Worm (Caenorhabditis elegans): Measurements from ENCODE around the gene glb-4.

The glb-4 gene

ce11 chrII:11129517-11129916, 18.5 kb upstream of the glb-4 start, which contains the start of gene F40F8.12:
TSS of gene F40F8.12 (plus strand) at chrII:11129817.
- TF ChIP-seq lin-13 (GFP tag; optimal IDR thresholded peaks at IDR 0.05) (no peak), nhr-12 (tag; optimal IDR thresholded peaks at IDR 0.05) (no peak), nhr-6 (tag; optimal IDR thresholded peaks at IDR 0.05) (no peak), egl-27 (tag; optimal IDR thresholded peaks at IDR 0.05) (no peak), mdl-1 (tag; optimal IDR thresholded peaks at IDR 0.05) (no peak), C34F6.9 (tag; optimal IDR thresholded peaks at IDR 0.05) (no peak), nhr-77 (tag; optimal IDR thresholded peaks at IDR 0.05) (no peak)

- no peak for TF ChIP-seq nhr-21 (tag; optimal IDR thresholded peaks at IDR 0.05)
- no peak for TF ChIP-seq elt-3 (tag; optimal IDR thresholded peaks at IDR 0.05)
- no peak for TF ChIP-seq peb-1 (tag; optimal IDR thresholded peaks at IDR 0.05)
- TF ChIP-seq C34F6.9 (tag; optimal IDR thresholded peaks at IDR 0.05) = no peak
- TF ChIP-seq nhr-25 (tag; optimal IDR thresholded peaks at IDR 0.05) = no peak
- no peak for TF ChIP-seq mab-5 (tag; optimal IDR thresholded peaks at IDR 0.05)
- TF ChIP-seq ama-1 (optimal IDR thresholded peaks at IDR 0.05) = no peak
- TF ChIP-seq snpc-4 (tag; optimal IDR thresholded peaks at IDR 0.05) = no peak
- TF ChIP-seq sma-9 (GFP tag; optimal IDR thresholded peaks at IDR 0.05) = no peak
- TF ChIP-seq sma-9 (tag; optimal IDR thresholded peaks at IDR 0.05) = no peak
- no peak for TF ChIP-seq nhr-129 (tag; optimal IDR thresholded peaks at IDR 0.05)
- no peak for TF ChIP-seq nhr-23 (tag; optimal IDR thresholded peaks at IDR 0.05)
- TF ChIP-seq lin-13 (GFP tag; optimal IDR thresholded peaks at IDR 0.05) = no peak
- no peak for TF ChIP-seq elt-1 (tag; optimal IDR thresholded peaks at IDR 0.05)
- no peak for TF ChIP-seq aly-2 (tag; optimal IDR thresholded peaks at IDR 0.05)
- TF ChIP-seq nhr-12 (tag; optimal IDR thresholded peaks at IDR 0.05) = no peak
- no peak for TF ChIP-seq nhr-10 (tag; optimal IDR thresholded peaks at IDR 0.05)
Measured at ce11 chrII:11128989-11129388, 18.0 kb upstream of the glb-4 start, which contains the start of gene F40F8.3. TSS of gene F40F8.3 (plus strand) at chrII:11129289.

ce11 chrII:11127364-11127763, 16.4 kb upstream of the glb-4 start, which contains the start of gene F40F8.1:
TSS of gene F40F8.1 (plus strand) at chrII:11127664.
- TF ChIP-seq nhr-12 (tag; optimal IDR thresholded peaks at IDR 0.05) (no peak), mbf-1 (tag; optimal IDR thresholded peaks at IDR 0.05) (no peak), nhr-237 (tag; optimal IDR thresholded peaks at IDR 0.05) (no peak), lin-11 (tag; optimal IDR thresholded peaks at IDR 0.05) (no peak), mab-5 (tag; optimal IDR thresholded peaks at IDR 0.05) (no peak)

- no peak for TF ChIP-seq nhr-10 (tag; optimal IDR thresholded peaks at IDR 0.05)
- TF ChIP-seq F13H6.1 (tag; optimal IDR thresholded peaks at IDR 0.05) = peak; percentile 40
- no peak for TF ChIP-seq lin-39 (tag; optimal IDR thresholded peaks at IDR 0.05)
- TF ChIP-seq alr-1 (tag; optimal IDR thresholded peaks at IDR 0.05) = no peak
- TF ChIP-seq nhr-237 (tag; optimal IDR thresholded peaks at IDR 0.05) = no peak
- TF ChIP-seq ztf-11 (tag; optimal IDR thresholded peaks at IDR 0.05) = no peak
- TF ChIP-seq nhr-129 (tag; optimal IDR thresholded peaks at IDR 0.05) = peak; percentile 53
- TF ChIP-seq nhr-12 (tag; optimal IDR thresholded peaks at IDR 0.05) = no peak
- TF ChIP-seq aly-2 (tag; optimal IDR thresholded peaks at IDR 0.05) = no peak
- no peak for TF ChIP-seq sem-4 (tag; optimal IDR thresholded peaks at IDR 0.05)
- no peak for TF ChIP-seq Y55F3AM.14 (GFP tag; optimal IDR thresholded peaks at IDR 0.05)
- TF ChIP-seq mdl-1 (tag; optimal IDR thresholded peaks at IDR 0.05) = no peak
- no peak for TF ChIP-seq sma-9 (GFP tag; optimal IDR thresholded peaks at IDR 0.05)
- no peak for TF ChIP-seq sma-9 (tag; optimal IDR thresholded peaks at IDR 0.05)
- no peak for TF ChIP-seq mab-5 (tag; optimal IDR thresholded peaks at IDR 0.05)
- no peak for TF ChIP-seq nhr-6 (tag; optimal IDR thresholded peaks at IDR 0.05)
- TF ChIP-seq unc-62 (GFP tag; optimal IDR thresholded peaks at IDR 0.05) = no peak
- TF ChIP-seq zag-1 (tag; optimal IDR thresholded peaks at IDR 0.05) = no peak
- peak; percentile 75 for TF ChIP-seq C34F6.9 (tag; optimal IDR thresholded peaks at IDR 0.05)
- TF ChIP-seq unc-55 (GFP tag; optimal IDR thresholded peaks at IDR 0.05) = peak; percentile 84
- TF ChIP-seq ama-1 (optimal IDR thresholded peaks at IDR 0.05) = no peak
- TF ChIP-seq lsy-2 (tag; optimal IDR thresholded peaks at IDR 0.05) = peak; percentile 80 to 98
- peak; percentile 56 for TF ChIP-seq snpc-4 (tag; optimal IDR thresholded peaks at IDR 0.05)
- TF ChIP-seq ceh-16 (tag; optimal IDR thresholded peaks at IDR 0.05) = no peak
- peak; percentile 52 for TF ChIP-seq ztf-4 (tag; optimal IDR thresholded peaks at IDR 0.05)
- TF ChIP-seq crh-2 (tag; optimal IDR thresholded peaks at IDR 0.05) = peak; percentile 77
- TF ChIP-seq ZK546.5 (tag; optimal IDR thresholded peaks at IDR 0.05) = no peak
- no peak for TF ChIP-seq peb-1 (tag; optimal IDR thresholded peaks at IDR 0.05)
- no peak for TF ChIP-seq R02D3.7 (tag; optimal IDR thresholded peaks at IDR 0.05)
- TF ChIP-seq nhr-25 (tag; optimal IDR thresholded peaks at IDR 0.05) = peak; percentile 55
- TF ChIP-seq elt-3 (tag; optimal IDR thresholded peaks at IDR 0.05) = no peak
- no peak for TF ChIP-seq skn-1 (tag; optimal IDR thresholded peaks at IDR 0.05)
- TF ChIP-seq nhr-11 (tag; optimal IDR thresholded peaks at IDR 0.05) = no peak
- peak; percentile 68 for TF ChIP-seq lin-13 (GFP tag; optimal IDR thresholded peaks at IDR 0.05)
- TF ChIP-seq dmd-4 (tag; optimal IDR thresholded peaks at IDR 0.05) = no peak
- TF ChIP-seq ceh-82 (tag; optimal IDR thresholded peaks at IDR 0.05) = no peak
- peak; percentile 32 for TF ChIP-seq nhr-21 (tag; optimal IDR thresholded peaks at IDR 0.05)
- peak; percentile 40 for TF ChIP-seq sma-3 (GFP tag; optimal IDR thresholded peaks at IDR 0.05)
- no peak for TF ChIP-seq nhr-23 (tag; optimal IDR thresholded peaks at IDR 0.05)
- no peak for TF ChIP-seq egl-27 (tag; optimal IDR thresholded peaks at IDR 0.05)
Measured at ce11 chrII:11126312-11127000, 15.4 kb upstream of the glb-4 start, which contains the start of the genes rps-9 and lsm-1. TSS of gene rps-9 (minus strand) at chrII:11126362. TSS of gene lsm-1 (plus strand) at chrII:11126950.

All from whole organism, L2 larva.